Worm (Caenorhabditis elegans) whole organism, mixed stage, embryonic: ENCODE results near the gene F22E12.3.

Experiments
- M03D4.4 ChIP-seq: sonication (generic microtip); optimal IDR thresholded peaks from 2 replicates; lab custom pipeline; 2017; ENCODE audit warnings: mild to moderate bottlenecking, missing genetic modification characterization, missing compliant biosample characterization
- bed-3 ChIP-seq: fragments of 200-800 bp; sonication (Bioruptor generic); optimal IDR thresholded peaks from 3 replicates; lab custom pipeline; 2018; ENCODE audit warnings: mild to moderate bottlenecking, missing genetic modification characterization, moderate library complexity, missing compliant biosample characterization
- blmp-1 ChIP-seq: fragments of 150-350 bp; optimal IDR thresholded peaks from 2 replicates; lab custom pipeline; 2014; ENCODE audit warnings: missing biosample characterization, missing genetic modification characterization
- ceh-39 ChIP-seq: fragments of 150-350 bp; optimal IDR thresholded peaks from 2 replicates; lab custom pipeline; 2014; ENCODE audit warnings: missing biosample characterization, missing genetic modification characterization
- ceh-83 ChIP-seq: fragments of 200-800 bp; sonication (Bioruptor generic); optimal IDR thresholded peaks from 2 replicates; lab custom pipeline; 2018; ENCODE audit warnings: mild to moderate bottlenecking, missing genetic modification characterization, missing compliant biosample characterization
- ces-1 ChIP-seq: fragments of 150-350 bp; optimal IDR thresholded peaks from 2 replicates; lab custom pipeline; 2014; ENCODE audit warnings: missing biosample characterization, missing genetic modification reagents, missing genetic modification characterization
- cnd-1 ChIP-seq: fragments of 200-800 bp; sonication (Bioruptor generic); optimal IDR thresholded peaks from 2 replicates; lab custom pipeline; 2018; ENCODE audit warnings: mild to moderate bottlenecking, missing genetic modification characterization, missing compliant biosample characterization
- drap-1 ChIP-seq: fragments of 200-800 bp; sonication (Bioruptor generic); optimal IDR thresholded peaks from 3 replicates; lab custom pipeline; 2018; ENCODE audit warnings: mild to moderate bottlenecking, missing genetic modification characterization, missing compliant biosample characterization
- elt-1 ChIP-seq: sonication (generic microtip); optimal IDR thresholded peaks from 2 replicates; lab custom pipeline; 2017; ENCODE audit warnings: missing genetic modification characterization, mild to moderate bottlenecking, missing compliant biosample characterization, antibody characterized with exemption, moderate library complexity, borderline replicate concordance; ENCODE audit not compliant: insufficient read depth
- elt-3 ChIP-seq: fragments of 150-350 bp; optimal IDR thresholded peaks from 2 replicates; lab custom pipeline; 2014; ENCODE audit warnings: missing biosample characterization, missing genetic modification characterization
- flh-1 ChIP-seq: fragments of 200-800 bp; sonication (Bioruptor generic); optimal IDR thresholded peaks from 2 replicates; lab custom pipeline; 2018; ENCODE audit warnings: mild to moderate bottlenecking, missing genetic modification characterization, moderate library complexity, missing compliant biosample characterization
- ham-2 ChIP-seq: fragments of 200-800 bp; sonication (Bioruptor generic); optimal IDR thresholded peaks from 2 replicates; lab custom pipeline; 2018; ENCODE audit warnings: mild to moderate bottlenecking, missing genetic modification characterization, missing compliant biosample characterization
- hlh-1 ChIP-seq: fragments of 150-350 bp; optimal IDR thresholded peaks from 2 replicates; lab custom pipeline; 2014; ENCODE audit warnings: missing biosample characterization, missing genetic modification reagents, missing genetic modification characterization
- lin-13 ChIP-seq: fragments of 150-350 bp; optimal IDR thresholded peaks from 2 replicates; lab custom pipeline; 2014; ENCODE audit warnings: missing biosample characterization, missing genetic modification characterization
- lin-32 ChIP-seq: fragments of 200-800 bp; sonication (Bioruptor generic); optimal IDR thresholded peaks from 2 replicates; lab custom pipeline; 2018; ENCODE audit warnings: mild to moderate bottlenecking, missing genetic modification characterization, missing compliant biosample characterization
- lsy-2 ChIP-seq: fragments of 150-350 bp; optimal IDR thresholded peaks from 2 replicates; lab custom pipeline; 2014; ENCODE audit warnings: missing biosample characterization, missing genetic modification characterization
- mab-5 ChIP-seq: fragments of 150-350 bp; optimal IDR thresholded peaks from 2 replicates; lab custom pipeline; 2014; ENCODE audit warnings: missing biosample characterization, missing genetic modification characterization
- mep-1 ChIP-seq: fragments of 150-350 bp; optimal IDR thresholded peaks from 2 replicates; lab custom pipeline; 2017; ENCODE audit warnings: missing biosample characterization, missing genetic modification reagents, missing genetic modification characterization, inconsistent platforms
- mls-2 ChIP-seq: sonication (generic microtip); optimal IDR thresholded peaks from 2 replicates; lab custom pipeline; 2016; ENCODE audit warnings: mild to moderate bottlenecking, missing genetic modification characterization, moderate library complexity, missing compliant biosample characterization
- nhr-12 ChIP-seq: fragments of 150-350 bp; optimal IDR thresholded peaks from 2 replicates; lab custom pipeline; 2014; ENCODE audit warnings: missing biosample characterization, missing genetic modification characterization
- nhr-2 ChIP-seq: fragments of 150-350 bp; optimal IDR thresholded peaks from 2 replicates; lab custom pipeline; 2014; ENCODE audit warnings: missing biosample characterization, missing genetic modification characterization
- nhr-237 ChIP-seq: fragments of 150-350 bp; optimal IDR thresholded peaks from 2 replicates; lab custom pipeline; 2014; ENCODE audit warnings: missing biosample characterization, missing genetic modification characterization
- nhr-28 ChIP-seq: fragments of 150-350 bp; optimal IDR thresholded peaks from 2 replicates; lab custom pipeline; 2014; ENCODE audit warnings: missing biosample characterization, missing genetic modification characterization
- nhr-76 ChIP-seq: sonication (generic microtip); optimal IDR thresholded peaks from 2 replicates; lab custom pipeline; 2017; ENCODE audit warnings: missing biosample characterization, missing genetic modification characterization
- pha-4 ChIP-seq: fragments of 150-350 bp; optimal IDR thresholded peaks from 2 replicates; lab custom pipeline; 2018; ENCODE audit warnings: missing biosample characterization, missing genetic modification reagents, missing genetic modification characterization
- sem-2 ChIP-seq: fragments of 200-800 bp; sonication (Bioruptor generic); optimal IDR thresholded peaks from 2 replicates; lab custom pipeline; 2018; ENCODE audit warnings: mild to moderate bottlenecking, missing genetic modification characterization, missing compliant biosample characterization
- snpc-4 ChIP-seq: fragments of 150-350 bp; optimal IDR thresholded peaks from 2 replicates; lab custom pipeline; 2014; ENCODE audit warnings: missing biosample characterization, missing genetic modification characterization
- sptf-1 ChIP-seq: sonication (generic microtip); optimal IDR thresholded peaks from 2 replicates; lab custom pipeline; 2017; ENCODE audit warnings: mild to moderate bottlenecking, missing genetic modification characterization, moderate library complexity, missing compliant biosample characterization
- tbx-8 ChIP-seq: fragments of 200-800 bp; sonication (Bioruptor generic); optimal IDR thresholded peaks from 2 replicates; lab custom pipeline; 2018; ENCODE audit warnings: mild to moderate bottlenecking, missing genetic modification characterization, moderate library complexity, missing compliant biosample characterization
- unc-120 ChIP-seq: sonication (generic microtip); optimal IDR thresholded peaks from 2 replicates; lab custom pipeline; 2017; ENCODE audit warnings: missing genetic modification characterization, missing compliant biosample characterization; ENCODE audit not compliant: poor library complexity, severe bottlenecking
- unc-39 ChIP-seq: fragments of 150-350 bp; optimal IDR thresholded peaks from 2 replicates; lab custom pipeline; 2014; ENCODE audit warnings: missing biosample characterization, missing genetic modification characterization
- unc-62 ChIP-seq: fragments of 150-350 bp; optimal IDR thresholded peaks from 2 replicates; lab custom pipeline; 2014; ENCODE audit warnings: missing biosample characterization, missing genetic modification reagents, missing genetic modification characterization
- zip-8 ChIP-seq: fragments of 150-350 bp; optimal IDR thresholded peaks from 2 replicates; lab custom pipeline; 2014; ENCODE audit warnings: missing biosample characterization, missing genetic modification characterization
- ztf-11 ChIP-seq: fragments of 150-350 bp; optimal IDR thresholded peaks from 2 replicates; lab custom pipeline; 2014; ENCODE audit warnings: missing biosample characterization, missing genetic modification characterization

F22E12.3 gene

ce11 chrV:10464746-10465145 lies 1.6 kb upstream of the F22E12.3 start:
- TF ChIP-seq mab-5 (tag; lab: Kevin White, UChicago) = no peak
- TF ChIP-seq blmp-1 = no peak
- TF ChIP-seq ces-1 (GFP tag; lab: Kevin White, UChicago) = no peak
- TF ChIP-seq mls-2 (tag; lab: Kevin White, UChicago) = no peak
- TF ChIP-seq drap-1 = no peak
- no peak for TF ChIP-seq cnd-1 (tag; lab: Kevin White, UChicago)
- no peak for TF ChIP-seq lin-32 (GFP tag; lab: Kevin White, UChicago)
- TF ChIP-seq ztf-11 (tag; lab: Kevin White, UChicago) = no peak
- TF ChIP-seq lin-13 (tag; lab: Kevin White, UChicago) = no peak
- TF ChIP-seq hlh-1 = no peak
- no peak for TF ChIP-seq unc-120
- TF ChIP-seq pha-4 (tag; lab: Kevin White, UChicago) = no peak

- TF ChIP-seq nhr-28 (tag; lab: Kevin White, UChicago) (no peak), drap-1 (no peak), unc-39 (tag; lab: Kevin White, UChicago) (no peak), flh-1 (no peak), nhr-237 (no peak), zip-8 (tag; lab: Kevin White, UChicago) (no peak), nhr-12 (tag; lab: Kevin White, UChicago) (no peak), mls-2 (tag; lab: Kevin White, UChicago) (no peak), ham-2 (GFP tag; lab: Kevin White, UChicago) (no peak), ceh-83 (no peak), bed-3 (GFP tag; lab: Kevin White, UChicago) (no peak), blmp-1 (no peak), unc-62 (GFP tag; lab: Kevin White, UChicago) (no peak), nhr-76 (no peak)
Observed at ce11 chrV:10464160-10464559, 984 bp upstream of the F22E12.3 start.

ce11 chrV:10462066-10462465 lies 1.1 kb downstream of the F22E12.3 start, which contains the start of gene chw-1:
chw-1 (plus strand) TSS chrV:10462282.
- no peak for TF ChIP-seq nhr-12 (tag; lab: Kevin White, UChicago)
- no peak for TF ChIP-seq elt-3
- no peak for TF ChIP-seq mep-1
- TF ChIP-seq nhr-28 (tag; lab: Kevin White, UChicago) = no peak
- no peak for TF ChIP-seq drap-1
- TF ChIP-seq ham-2 (GFP tag; lab: Kevin White, UChicago) = no peak
- no peak for TF ChIP-seq ceh-83
- TF ChIP-seq ceh-39 (tag; lab: Kevin White, UChicago) = no peak
- no peak for TF ChIP-seq M03D4.4 (tag; lab: Kevin White, UChicago)
- TF ChIP-seq snpc-4 (tag; lab: Kevin White, UChicago) = no peak
- TF ChIP-seq lsy-2 (tag; lab: Kevin White, UChicago) = no peak
- no peak for TF ChIP-seq sptf-1 (tag; lab: Kevin White, UChicago)
- TF ChIP-seq nhr-237 = no peak
- TF ChIP-seq elt-1 (tag; lab: Kevin White, UChicago) = no peak
- no peak for TF ChIP-seq pha-4 (tag; lab: Kevin White, UChicago)
- no peak for TF ChIP-seq zip-8 (tag; lab: Kevin White, UChicago)
- no peak for TF ChIP-seq hlh-1
- no peak for TF ChIP-seq nhr-2 (tag; lab: Kevin White, UChicago)
- no peak for TF ChIP-seq sem-2
- TF ChIP-seq tbx-8 (GFP tag; lab: Kevin White, UChicago) = no peak

- TF ChIP-seq bed-3 (GFP tag; lab: Kevin White, UChicago) (no peak), nhr-76 (no peak), elt-3 (no peak), blmp-1 (no peak), lin-32 (GFP tag; lab: Kevin White, UChicago) (no peak), cnd-1 (tag; lab: Kevin White, UChicago) (no peak), ceh-83 (no peak), nhr-2 (tag; lab: Kevin White, UChicago) (no peak), hlh-1 (no peak), mab-5 (tag; lab: Kevin White, UChicago) (no peak), pha-4 (tag; lab: Kevin White, UChicago) (no peak), elt-1 (tag; lab: Kevin White, UChicago) (no peak), lin-13 (tag; lab: Kevin White, UChicago) (no peak), nhr-237 (no peak), snpc-4 (tag; lab: Kevin White, UChicago) (no peak), ces-1 (GFP tag; lab: Kevin White, UChicago) (no peak), lsy-2 (tag; lab: Kevin White, UChicago) (no peak), flh-1 (no peak), nhr-12 (tag; lab: Kevin White, UChicago) (no peak)
Observed at ce11 chrV:10460685-10461084, 2.5 kb downstream of the F22E12.3 start.
